Worm (Caenorhabditis elegans): Measurements from ENCODE around the gene F37B4.10.

F37B4.10 gene

DNA sequence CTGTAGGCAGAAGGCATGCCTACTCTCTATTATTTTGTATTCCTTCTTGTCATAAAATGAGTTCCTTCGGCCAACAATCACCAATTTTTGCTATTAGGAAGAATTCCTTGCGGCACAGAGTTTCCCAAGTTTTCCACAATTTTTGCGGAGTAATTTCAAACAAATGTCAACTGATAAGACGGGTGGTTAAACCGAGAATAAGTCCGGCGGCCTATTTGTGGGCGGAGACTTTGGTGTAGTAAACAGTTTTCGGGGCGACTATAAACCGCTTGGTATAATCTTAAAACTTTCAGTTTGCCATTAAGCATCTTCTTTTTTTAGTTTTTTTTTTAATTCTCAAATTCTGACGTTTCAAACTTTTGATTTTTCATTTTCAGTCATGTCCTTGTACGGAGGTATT is 3.6 kb upstream of the F37B4.10 start, which contains the start of gene ifc-1:
TSS of gene ifc-1 (plus strand) at position 378 of the 400 bp plus-strand sequence.
- TF ChIP-seq unc-120 (tag; optimal IDR thresholded peaks at IDR 0.05; ENCODE audit: poor library complexity, severe bottlenecking) = no peak
- TF ChIP-seq hlh-1 (tag; optimal IDR thresholded peaks at IDR 0.05) = no peak
- no peak for TF ChIP-seq nhr-2 (tag; optimal IDR thresholded peaks at IDR 0.05)
- TF ChIP-seq nhr-12 (tag; optimal IDR thresholded peaks at IDR 0.05) = no peak
- no peak for TF ChIP-seq elt-3 (tag; optimal IDR thresholded peaks at IDR 0.05)
- TF ChIP-seq ceh-83 (GFP tag; optimal IDR thresholded peaks at IDR 0.05) = no peak
- no peak for TF ChIP-seq mab-5 (tag; optimal IDR thresholded peaks at IDR 0.05)
- no peak for TF ChIP-seq flh-1 (GFP tag; optimal IDR thresholded peaks at IDR 0.05)
- TF ChIP-seq M03D4.4 (tag; optimal IDR thresholded peaks at IDR 0.05) = no peak
- TF ChIP-seq ceh-43 (GFP tag; optimal IDR thresholded peaks at IDR 0.05) = no peak
- TF ChIP-seq unc-39 (tag; optimal IDR thresholded peaks at IDR 0.05) = no peak
- no peak for TF ChIP-seq zip-8 (tag; optimal IDR thresholded peaks at IDR 0.05)

- TF ChIP-seq nhr-237 (tag; optimal IDR thresholded peaks at IDR 0.05) (no peak), ceh-43 (GFP tag; optimal IDR thresholded peaks at IDR 0.05) (no peak), bed-3 (GFP tag; optimal IDR thresholded peaks at IDR 0.05) (no peak), ztf-11 (tag; optimal IDR thresholded peaks at IDR 0.05) (no peak), nhr-28 (tag; optimal IDR thresholded peaks at IDR 0.05) (no peak), ceh-39 (tag; optimal IDR thresholded peaks at IDR 0.05) (no peak), M03D4.4 (tag; optimal IDR thresholded peaks at IDR 0.05) (no peak)
Measured at ce11 chrV:2880356-2880755, 2.9 kb upstream of the F37B4.10 start.

ce11 chrV:2879801-2880200 is 2.4 kb upstream of the F37B4.10 start, which contains the start of gene str-39:
Gene str-39, minus strand, starts transcription at chrV:2879901.
- TF ChIP-seq lin-32 (GFP tag; optimal IDR thresholded peaks at IDR 0.05) (no peak), mep-1 (tag; optimal IDR thresholded peaks at IDR 0.05) (no peak), hlh-1 (tag; optimal IDR thresholded peaks at IDR 0.05) (no peak), nhr-237 (tag; optimal IDR thresholded peaks at IDR 0.05) (no peak), zip-8 (tag; optimal IDR thresholded peaks at IDR 0.05) (no peak), mls-2 (tag; optimal IDR thresholded peaks at IDR 0.05) (no peak), elt-1 (tag; optimal IDR thresholded peaks at IDR 0.05; ENCODE audit: borderline replicate concordance, insufficient read depth) (no peak), nhr-28 (tag; optimal IDR thresholded peaks at IDR 0.05) (no peak), M03D4.4 (tag; optimal IDR thresholded peaks at IDR 0.05) (no peak), unc-62 (GFP tag; optimal IDR thresholded peaks at IDR 0.05) (no peak), blmp-1 (tag; optimal IDR thresholded peaks at IDR 0.05) (no peak), ham-2 (GFP tag; optimal IDR thresholded peaks at IDR 0.05) (no peak), cnd-1 (tag; optimal IDR thresholded peaks at IDR 0.05) (no peak), sem-2 (GFP tag; optimal IDR thresholded peaks at IDR 0.05) (no peak), nhr-76 (tag; optimal IDR thresholded peaks at IDR 0.05) (no peak), flh-1 (GFP tag; optimal IDR thresholded peaks at IDR 0.05) (no peak), snpc-4 (tag; optimal IDR thresholded peaks at IDR 0.05) (no peak)

DNA sequence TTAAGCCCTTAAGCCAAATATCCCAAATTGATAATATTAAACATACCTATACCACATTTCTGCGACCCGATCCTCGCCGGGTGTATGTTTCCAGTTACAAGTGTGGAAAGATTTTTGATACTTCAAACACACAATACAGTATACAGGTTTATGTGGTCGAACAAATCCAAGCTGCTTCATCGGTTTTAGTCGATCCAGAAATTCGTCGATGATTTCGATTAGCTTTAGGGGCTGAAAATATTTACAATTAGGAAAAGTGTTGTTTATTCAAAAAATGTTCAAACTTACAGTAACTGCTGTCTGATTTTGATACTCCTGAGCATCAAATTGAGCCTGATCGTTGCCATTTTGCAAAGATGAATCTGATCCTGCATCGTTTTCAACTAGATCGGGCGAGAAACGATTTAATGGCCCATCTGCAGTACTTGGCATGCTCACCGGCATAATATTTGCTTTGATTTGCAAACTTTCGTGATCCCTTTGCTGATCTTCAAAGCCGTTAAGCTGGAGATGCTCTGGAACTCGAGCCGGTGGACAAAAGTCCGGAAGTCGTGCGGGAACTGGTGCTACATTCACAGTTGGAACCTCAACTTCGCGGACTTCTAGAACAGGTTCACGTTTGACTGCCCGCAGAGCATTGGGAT is 1.1 kb downstream of the F37B4.10 start:
- no peak for TF ChIP-seq pha-4 (tag; optimal IDR thresholded peaks at IDR 0.05)
- TF ChIP-seq nhr-237 (tag; optimal IDR thresholded peaks at IDR 0.05) = no peak
- no peak for TF ChIP-seq ham-2 (GFP tag; optimal IDR thresholded peaks at IDR 0.05)
- TF ChIP-seq bed-3 (GFP tag; optimal IDR thresholded peaks at IDR 0.05) = no peak
- TF ChIP-seq drap-1 (GFP tag; optimal IDR thresholded peaks at IDR 0.05) = no peak
- no peak for TF ChIP-seq mep-1 (tag; optimal IDR thresholded peaks at IDR 0.05)
- no peak for TF ChIP-seq mab-5 (tag; optimal IDR thresholded peaks at IDR 0.05)
- no peak for TF ChIP-seq lsy-2 (tag; optimal IDR thresholded peaks at IDR 0.05)
- no peak for TF ChIP-seq ceh-83 (GFP tag; optimal IDR thresholded peaks at IDR 0.05)
- no peak for TF ChIP-seq M03D4.4 (tag; optimal IDR thresholded peaks at IDR 0.05)
- TF ChIP-seq nhr-2 (tag; optimal IDR thresholded peaks at IDR 0.05) = no peak
- no peak for TF ChIP-seq ztf-11 (tag; optimal IDR thresholded peaks at IDR 0.05)
- TF ChIP-seq ceh-43 (GFP tag; optimal IDR thresholded peaks at IDR 0.05) = no peak
- TF ChIP-seq unc-120 (tag; optimal IDR thresholded peaks at IDR 0.05; ENCODE audit: poor library complexity, severe bottlenecking) = no peak
- TF ChIP-seq unc-39 (tag; optimal IDR thresholded peaks at IDR 0.05) = no peak
- no peak for TF ChIP-seq tbx-8 (GFP tag; optimal IDR thresholded peaks at IDR 0.05)
- TF ChIP-seq flh-1 (GFP tag; optimal IDR thresholded peaks at IDR 0.05) = no peak
- TF ChIP-seq sptf-1 (tag; optimal IDR thresholded peaks at IDR 0.05) = no peak
- TF ChIP-seq snpc-4 (tag; optimal IDR thresholded peaks at IDR 0.05) = no peak
- TF ChIP-seq ceh-39 (tag; optimal IDR thresholded peaks at IDR 0.05) = no peak

Measured in whole organism, mixed stage, embryonic.